Worm (Caenorhabditis elegans) whole organism, L1 larva: Measurements from ENCODE around the gene ZC168.2.
A peak's percentile ranks its signal among the peaks of the same experiment; 100 is the strongest.

ENCODE experiments used
- C34B4.2 ChIP-seq: sonication (generic microtip); optimal IDR thresholded peaks from 2 replicates; lab custom pipeline; 2017; ENCODE audit warnings: mild to moderate bottlenecking, missing genetic modification characterization, missing compliant biosample characterization
- Y116A8C.19 ChIP-seq: sonication (generic microtip); optimal IDR thresholded peaks from 2 replicates; lab custom pipeline; 2016; ENCODE audit warnings: missing compliant biosample characterization, missing genetic modification characterization, borderline replicate concordance
- aha-1 ChIP-seq: fragments of 150-350 bp; optimal IDR thresholded peaks from 2 replicates; lab custom pipeline; 2014; ENCODE audit warnings: missing biosample characterization, missing genetic modification characterization
- aly-2 ChIP-seq: fragments of 150-350 bp; optimal IDR thresholded peaks from 2 replicates; lab custom pipeline; 2014; ENCODE audit warnings: missing biosample characterization, missing genetic modification characterization
- ceh-82 ChIP-seq, 3 experiments: fragments of 150-350 bp in 1 of 3; sonication (generic microtip) in 2 of 3; optimal IDR thresholded peaks; 2 replicates each; lab custom pipeline; 2014 to 2017; ENCODE audit warnings: missing biosample characterization in 3 of 3, missing genetic modification characterization in 3 of 3
- ceh-90 ChIP-seq: sonication (generic microtip); optimal IDR thresholded peaks from 2 replicates; lab custom pipeline; 2016; ENCODE audit warnings: missing genetic modification characterization, missing compliant biosample characterization
- ces-1 ChIP-seq: fragments of 150-350 bp; optimal IDR thresholded peaks from 2 replicates; lab custom pipeline; 2014; ENCODE audit warnings: missing biosample characterization, missing genetic modification reagents, missing genetic modification characterization
- dpl-1 ChIP-seq, 3 experiments: fragments of 150-350 bp in 2 of 3; sonication (generic microtip) in 1 of 3; optimal IDR thresholded peaks; 2 replicates each; lab custom pipeline; 2014 to 2017; ENCODE audit warnings: missing biosample characterization in 3 of 3, missing genetic modification characterization in 3 of 3, missing genetic modification reagents in 3 of 3
- efl-1 ChIP-seq, 4 experiments: fragments of 150-350 bp; optimal IDR thresholded peaks in 3 of 4; peaks in 1 of 4; 1 replicate in 1 of 4; 2 replicates in 3 of 4; lab custom pipeline; 2014; ENCODE audit warnings: missing biosample characterization in 2 of 4, missing genetic modification characterization in 2 of 4, missing genetic modification reagents in 2 of 4
- egl-13 ChIP-seq: sonication (generic microtip); optimal IDR thresholded peaks from 2 replicates; lab custom pipeline; 2016; ENCODE audit warnings: missing genotype, missing genetic modification reagents, missing genetic modification characterization, missing compliant biosample characterization
- elt-2 ChIP-seq: sonication (generic microtip); optimal IDR thresholded peaks from 2 replicates; lab custom pipeline; 2016; ENCODE audit warnings: missing genetic modification characterization, mild to moderate bottlenecking, inconsistent platforms, missing compliant biosample characterization, missing genetic modification reagents
- elt-3 ChIP-seq, 6 experiments: fragments of 150-350 bp in 1 of 6; sonication (generic microtip); optimal IDR thresholded peaks; 2 replicates each; lab custom pipeline; 2017 to 2018; ENCODE audit warnings: missing biosample characterization in 6 of 6, missing genetic modification characterization in 6 of 6, inconsistent platforms in 1 of 6
- fkh-4 ChIP-seq: sonication (generic microtip); optimal IDR thresholded peaks from 2 replicates; lab custom pipeline; 2016; ENCODE audit warnings: missing compliant biosample characterization, missing genetic modification characterization, borderline replicate concordance
- fkh-8 ChIP-seq: sonication (generic microtip); optimal IDR thresholded peaks from 2 replicates; lab custom pipeline; 2016; ENCODE audit warnings: mild to moderate bottlenecking, missing genetic modification characterization, missing compliant biosample characterization
- grh-1 ChIP-seq: fragments of 200-800 bp; sonication (Bioruptor generic); IDR thresholded peaks from 2 replicates; pipeline ENCODE4 v1.3.6; 2022; ENCODE audit warnings: missing genetic modification reagents, missing genetic modification characterization, missing compliant biosample characterization
- hlh-17 ChIP-seq: fragments of 200-800 bp; sonication (Bioruptor generic); optimal IDR thresholded peaks from 2 replicates; lab custom pipeline; 2018; ENCODE audit warnings: missing genetic modification characterization, mild to moderate bottlenecking, missing compliant biosample characterization, moderate library complexity, borderline replicate concordance
- hlh-4 ChIP-seq: sonication (generic microtip); optimal IDR thresholded peaks from 2 replicates; lab custom pipeline; 2016; ENCODE audit warnings: mild to moderate bottlenecking, missing genetic modification characterization, missing compliant biosample characterization
- hpl-2 ChIP-seq: fragments of 150-350 bp; optimal IDR thresholded peaks from 2 replicates; lab custom pipeline; 2014; ENCODE audit warnings: missing biosample characterization, missing genetic modification reagents, missing genetic modification characterization
- isw-1 ChIP-seq: fragments of 200-800 bp; sonication (Bioruptor generic); IDR thresholded peaks from 2 replicates; pipeline ENCODE4 v1.3.6; 2022; ENCODE audit warnings: missing genetic modification characterization, missing compliant biosample characterization
- jun-1 ChIP-seq: fragments of 150-350 bp; optimal IDR thresholded peaks from 2 replicates; lab custom pipeline; 2014; ENCODE audit warnings: missing biosample characterization, missing genetic modification reagents, missing genetic modification characterization
- lin-13 ChIP-seq: fragments of 150-350 bp; optimal IDR thresholded peaks from 2 replicates; lab custom pipeline; 2014; ENCODE audit warnings: missing biosample characterization, missing genetic modification reagents, missing genetic modification characterization
- lin-14 ChIP-seq: fragments of 200-800 bp; sonication (Bioruptor generic); optimal IDR thresholded peaks from 2 replicates; lab custom pipeline; 2018; ENCODE audit warnings: mild to moderate bottlenecking, missing genetic modification characterization, moderate library complexity, missing compliant biosample characterization
- lin-39 ChIP-seq: fragments of 150-350 bp; optimal IDR thresholded peaks from 2 replicates; lab custom pipeline; 2014; ENCODE audit warnings: missing biosample characterization, missing genetic modification reagents, missing genetic modification characterization
- lsy-2 ChIP-seq, 2 experiments: fragments of 150-350 bp; optimal IDR thresholded peaks; 2 replicates each; lab custom pipeline; 2014; ENCODE audit warnings: missing biosample characterization in 2 of 2, missing genetic modification characterization in 2 of 2
- mab-9 ChIP-seq: fragments of 200-800 bp; sonication (Bioruptor generic); IDR thresholded peaks from 2 replicates; pipeline ENCODE4 v1.3.6; 2022; ENCODE audit warnings: missing genetic modification reagents, missing genetic modification characterization, missing compliant biosample characterization
- mdl-1 ChIP-seq, 2 experiments: fragments of 150-350 bp; optimal IDR thresholded peaks; 2 replicates each; lab custom pipeline; 2014 to 2017; ENCODE audit warnings: missing biosample characterization in 2 of 2, missing genetic modification characterization in 2 of 2, inconsistent platforms in 1 of 2
- mep-1 ChIP-seq: fragments of 150-350 bp; optimal IDR thresholded peaks from 2 replicates; lab custom pipeline; 2014; ENCODE audit warnings: missing biosample characterization, missing genetic modification characterization
- nhr-11 ChIP-seq: fragments of 150-350 bp; optimal IDR thresholded peaks from 2 replicates; lab custom pipeline; 2014; ENCODE audit warnings: missing biosample characterization, missing genetic modification characterization
- nhr-12 ChIP-seq: sonication (generic microtip); optimal IDR thresholded peaks from 2 replicates; lab custom pipeline; 2017; ENCODE audit warnings: missing biosample characterization, missing genetic modification characterization
- nhr-237 ChIP-seq: fragments of 150-350 bp; optimal IDR thresholded peaks from 2 replicates; lab custom pipeline; 2014; ENCODE audit warnings: missing biosample characterization, missing genetic modification characterization
- nhr-28 ChIP-seq: fragments of 150-350 bp; optimal IDR thresholded peaks from 2 replicates; lab custom pipeline; 2014; ENCODE audit warnings: missing biosample characterization, missing genetic modification characterization
- nhr-47 ChIP-seq: sonication (generic microtip); optimal IDR thresholded peaks from 2 replicates; lab custom pipeline; 2016; ENCODE audit warnings: mild to moderate bottlenecking, missing genetic modification characterization, moderate library complexity, missing compliant biosample characterization
- nhr-77 ChIP-seq: fragments of 150-350 bp; optimal IDR thresholded peaks from 2 replicates; lab custom pipeline; 2014; ENCODE audit warnings: missing biosample characterization, missing genetic modification characterization
- nhr-85 ChIP-seq: sonication (generic microtip); peaks from one replicate; lab custom pipeline; 2016; ENCODE audit warnings: missing genetic modification characterization, inconsistent platforms, missing compliant biosample characterization
- nhr-90 ChIP-seq: sonication (generic microtip); optimal IDR thresholded peaks from 2 replicates; lab custom pipeline; 2016; ENCODE audit warnings: mild to moderate bottlenecking, missing genetic modification characterization, missing compliant biosample characterization; ENCODE audit not compliant: poor library complexity
- pax-3 ChIP-seq: fragments of 200-800 bp; sonication (Bioruptor generic); optimal IDR thresholded peaks from 2 replicates; lab custom pipeline; 2018; ENCODE audit warnings: mild to moderate bottlenecking, missing genetic modification characterization, moderate library complexity, missing compliant biosample characterization
- pqm-1 ChIP-seq: sonication (generic microtip); optimal IDR thresholded peaks from 3 replicates; lab custom pipeline; 2017; ENCODE audit warnings: missing biosample characterization, missing genetic modification characterization
- rnt-1 ChIP-seq: sonication (generic microtip); optimal IDR thresholded peaks from 2 replicates; lab custom pipeline; 2016; ENCODE audit warnings: mild to moderate bottlenecking, missing genetic modification characterization, moderate library complexity, missing compliant biosample characterization
- snu-23 ChIP-seq: sonication (generic microtip); optimal IDR thresholded peaks from 2 replicates; lab custom pipeline; 2016; ENCODE audit warnings: missing genetic modification characterization, missing compliant biosample characterization
- swsn-7 ChIP-seq: sonication (generic microtip); optimal IDR thresholded peaks from 2 replicates; lab custom pipeline; 2016; ENCODE audit warnings: missing genetic modification characterization, missing compliant biosample characterization
- unc-30 ChIP-seq: sonication (generic microtip); optimal IDR thresholded peaks from 2 replicates; lab custom pipeline; 2017; ENCODE audit warnings: missing biosample characterization, missing genetic modification characterization
- unc-62 ChIP-seq: fragments of 150-350 bp; optimal IDR thresholded peaks from 2 replicates; lab custom pipeline; 2014; ENCODE audit warnings: missing biosample characterization, missing genetic modification reagents, missing genetic modification characterization
- unc-86 ChIP-seq: sonication (generic microtip); optimal IDR thresholded peaks from 2 replicates; lab custom pipeline; 2016; ENCODE audit warnings: missing genetic modification characterization, missing compliant biosample characterization
- xbp-1 ChIP-seq: sonication (generic microtip); optimal IDR thresholded peaks from 2 replicates; lab custom pipeline; 2016; ENCODE audit warnings: missing genetic modification characterization, missing compliant biosample characterization
- zag-1 ChIP-seq: fragments of 150-350 bp; optimal IDR thresholded peaks from 2 replicates; lab custom pipeline; 2014; ENCODE audit warnings: missing biosample characterization, missing genetic modification characterization

Gene ZC168.2

ce11 chrIV:10705176-10705575 is 22.7 kb upstream of the ZC168.2 start, which contains the start of gene R102.10 (continued):
- no peak for TF ChIP-seq hlh-17 (GFP tag; lab: Kevin White, UChicago)
- TF ChIP-seq, all 84 proteins: peak for 0

- TF ChIP-seq aly-2 (tag; lab: Kevin White, UChicago) = no peak
- no peak for TF ChIP-seq ceh-90 (tag; lab: Kevin White, UChicago)
- TF ChIP-seq isw-1 (GFP tag; lab: Robert Waterston, UW) = no peak
- TF ChIP-seq unc-30 (tag; lab: Kevin White, UChicago) = no peak
- TF ChIP-seq elt-2 (tag; lab: Kevin White, UChicago) = no peak
- TF ChIP-seq lin-39 = no peak
- no peak for TF ChIP-seq elt-3 (tag; optimal IDR thresholded peaks at IDR 0.05; lab: Kevin White, UChicago)
- TF ChIP-seq mdl-1 (tag; optimal IDR thresholded peaks at IDR 0.05; lab: Kevin White, UChicago) = no peak
- TF ChIP-seq nhr-85 (tag; lab: Kevin White, UChicago) = no peak
- no peak for TF ChIP-seq unc-86 (tag; lab: Kevin White, UChicago)
- no peak for TF ChIP-seq rnt-1 (tag; lab: Kevin White, UChicago)
- no peak for TF ChIP-seq C34B4.2
- TF ChIP-seq mep-1 (tag; lab: Kevin White, UChicago) = no peak
- TF ChIP-seq pax-3 (tag; lab: Kevin White, UChicago) = no peak
- TF ChIP-seq ceh-82 (tag; optimal IDR thresholded peaks at IDR 0.05; lab: Kevin White, UChicago) = no peak
- no peak for TF ChIP-seq jun-1 (tag; lab: Kevin White, UChicago)
- TF ChIP-seq dpl-1 (GFP tag; optimal IDR thresholded peaks at IDR 0.05; lab: Kevin White, UChicago) = no peak
- TF ChIP-seq nhr-11 (tag; lab: Kevin White, UChicago) = no peak
These were observed 21.7 kb upstream of the ZC168.2 start, which contains the start of gene R102.6 for ce11 chrIV:10706090-10706489. Gene R102.6 (minus strand): TSS chrIV:10706190.

DNA sequence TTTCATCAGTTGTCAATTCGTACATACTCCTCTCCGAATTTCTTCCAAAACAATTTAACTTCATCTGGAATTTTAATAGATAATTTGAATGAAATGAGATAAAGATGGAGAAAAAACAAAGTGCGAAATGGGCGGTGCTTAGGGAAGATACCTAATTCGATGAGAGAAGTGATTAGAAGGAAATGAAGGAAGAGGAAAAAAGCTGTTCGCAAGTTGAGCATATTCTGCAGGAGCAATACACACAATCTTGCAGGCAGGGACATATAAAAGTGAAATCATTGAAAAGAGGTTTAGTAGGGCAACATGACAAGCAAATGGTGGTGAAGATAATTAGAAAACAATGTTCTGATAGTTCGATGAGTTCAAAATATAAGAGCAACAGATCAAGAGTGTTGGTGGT is 16.1 kb upstream of the ZC168.2 start, which contains the start of gene glb-21:
Gene glb-21, minus strand, starts transcription at position 66 of the 400 bp plus-strand sequence.
- no peak for TF ChIP-seq hlh-4 (tag; lab: Kevin White, UChicago)
- TF ChIP-seq egl-13 (tag; lab: Kevin White, UChicago) = no peak
- TF ChIP-seq unc-62 (GFP tag; lab: Kevin White, UChicago) = no peak
- no peak for TF ChIP-seq efl-1 (optimal IDR thresholded peaks at IDR 0.05; lab: Kevin White, UChicago)
- peak in 1 of 2 experiments; percentile 75 for TF ChIP-seq efl-1 (GFP tag; optimal IDR thresholded peaks at IDR 0.05 in 1 of 2; lab: Kevin White, UChicago)
- TF ChIP-seq rnt-1 (tag; lab: Kevin White, UChicago) = no peak
- TF ChIP-seq nhr-11 (tag; lab: Kevin White, UChicago) = no peak
- TF ChIP-seq nhr-28 (tag; lab: Kevin White, UChicago) = no peak
- TF ChIP-seq, all 84 proteins: peak for 1

ce11 chrIV:10714594-10714993 is 13.2 kb upstream of the ZC168.2 start:
- TF ChIP-seq lsy-2 (tag; optimal IDR thresholded peaks at IDR 0.05; lab: Kevin White, UChicago) (peak; percentile 15 to 33), mdl-1 (tag; optimal IDR thresholded peaks at IDR 0.05; lab: Kevin White, UChicago) (no peak), fkh-4 (tag; lab: Kevin White, UChicago) (no peak), snu-23 (GFP tag; lab: Kevin White, UChicago) (peak; percentile 60), nhr-47 (tag; lab: Kevin White, UChicago) (peak; percentile 10), hpl-2 (GFP tag; lab: Kevin White, UChicago) (no peak), ces-1 (no peak), fkh-8 (tag; lab: Kevin White, UChicago) (peak; percentile 42), nhr-90 (tag; lab: Kevin White, UChicago) (peak; percentile 22), efl-1 (optimal IDR thresholded peaks at IDR 0.05; lab: Kevin White, UChicago) (peak; percentile 23 to 29), efl-1 (GFP tag; optimal IDR thresholded peaks at IDR 0.05 in 1 of 2; lab: Kevin White, UChicago) (peak; percentile 0 to 89), Y116A8C.19 (tag; lab: Kevin White, UChicago) (no peak), swsn-7 (tag; lab: Kevin White, UChicago) (peak; percentile 23), lin-14 (peak; percentile 75), nhr-11 (tag; lab: Kevin White, UChicago) (no peak), nhr-237 (tag; lab: Kevin White, UChicago) (no peak), nhr-77 (tag; lab: Kevin White, UChicago) (peak; percentile 28), ceh-90 (tag; lab: Kevin White, UChicago) (no peak), nhr-12 (tag; lab: Kevin White, UChicago) (no peak), lin-13 (GFP tag; lab: Kevin White, UChicago) (no peak), isw-1 (GFP tag; lab: Robert Waterston, UW) (no peak), elt-2 (tag; lab: Kevin White, UChicago) (no peak), zag-1 (tag; lab: Kevin White, UChicago) (no peak), pqm-1 (tag; lab: Kevin White, UChicago) (no peak), mab-9 (GFP tag; lab: Robert Waterston, UW) (no peak), aha-1 (tag; lab: Kevin White, UChicago) (no peak), grh-1 (GFP tag; lab: Robert Waterston, UW) (no peak), xbp-1 (tag; lab: Kevin White, UChicago) (peak; percentile 20)
